Worm (Caenorhabditis elegans): ENCODE data around the gene nhr-288.

The nhr-288 gene

ce11 chrV:18382590-18382989 lies at the start of gene nhr-288:
nhr-288 (minus strand) TSS chrV:18382690.
- no peak for TF ChIP-seq unc-39 (tag; optimal IDR thresholded peaks at IDR 0.05)
- no peak for TF ChIP-seq nhr-129 (tag; optimal IDR thresholded peaks at IDR 0.05)
- TF ChIP-seq skn-1 (tag; optimal IDR thresholded peaks at IDR 0.05), result no peak
- TF ChIP-seq mab-5 (tag; optimal IDR thresholded peaks at IDR 0.05), result no peak
- TF ChIP-seq nhr-12 (tag; optimal IDR thresholded peaks at IDR 0.05), result no peak
- TF ChIP-seq nhr-21 (tag; optimal IDR thresholded peaks at IDR 0.05), result no peak
- no peak for TF ChIP-seq sem-4 (tag; optimal IDR thresholded peaks at IDR 0.05)
- no peak for TF ChIP-seq nhr-77 (tag; optimal IDR thresholded peaks at IDR 0.05)
- TF ChIP-seq lin-11 (tag; optimal IDR thresholded peaks at IDR 0.05), result no peak
- TF ChIP-seq peb-1 (tag; optimal IDR thresholded peaks at IDR 0.05), result no peak
- no peak for TF ChIP-seq gmeb-1 (tag; optimal IDR thresholded peaks at IDR 0.05)
- TF ChIP-seq sma-3 (GFP tag; optimal IDR thresholded peaks at IDR 0.05), result no peak
- no peak for TF ChIP-seq nhr-25 (tag; optimal IDR thresholded peaks at IDR 0.05)
- no peak for TF ChIP-seq zag-1 (tag; optimal IDR thresholded peaks at IDR 0.05)
- TF ChIP-seq unc-55 (GFP tag; optimal IDR thresholded peaks at IDR 0.05), result no peak

ce11 chrV:18431450-18431849 lies 49.0 kb upstream of the nhr-288 start, which contains the start of gene srw-82:
srw-82 (plus strand) TSS chrV:18431750.
- TF ChIP-seq nhr-77 (tag; optimal IDR thresholded peaks at IDR 0.05) (no peak), nhr-11 (tag; optimal IDR thresholded peaks at IDR 0.05) (no peak), fos-1 (tag; optimal IDR thresholded peaks at IDR 0.05) (no peak), skn-1 (tag; optimal IDR thresholded peaks at IDR 0.05) (no peak), alr-1 (tag; optimal IDR thresholded peaks at IDR 0.05) (no peak), elt-1 (tag; optimal IDR thresholded peaks at IDR 0.05) (no peak), snpc-4 (tag; optimal IDR thresholded peaks at IDR 0.05) (no peak), ztf-11 (tag; optimal IDR thresholded peaks at IDR 0.05) (no peak), nhr-25 (tag; optimal IDR thresholded peaks at IDR 0.05) (no peak), sma-3 (GFP tag; optimal IDR thresholded peaks at IDR 0.05) (no peak), egl-27 (tag; optimal IDR thresholded peaks at IDR 0.05) (no peak), blmp-1 (tag; optimal IDR thresholded peaks at IDR 0.05; ENCODE audit: insufficient read depth) (no peak), ama-1 (optimal IDR thresholded peaks at IDR 0.05) (no peak), F13H6.1 (tag; optimal IDR thresholded peaks at IDR 0.05) (no peak), aly-2 (tag; optimal IDR thresholded peaks at IDR 0.05) (no peak), nhr-129 (tag; optimal IDR thresholded peaks at IDR 0.05) (no peak)

ce11 chrV:18430826-18431225 lies 48.3 kb upstream of the nhr-288 start:
- no peak for TF ChIP-seq skn-1 (tag; optimal IDR thresholded peaks at IDR 0.05)

- TF ChIP-seq ztf-11 (tag; optimal IDR thresholded peaks at IDR 0.05) (no peak), mab-5 (tag; optimal IDR thresholded peaks at IDR 0.05) (no peak)
Observed at ce11 chrV:18426280-18426679, 43.8 kb upstream of the nhr-288 start, which contains the start of gene srw-83. srw-83 (plus strand) TSS chrV:18426580.

ce11 chrV:18425544-18425943 lies 43.1 kb upstream of the nhr-288 start, which contains the start of gene ZK262.19:
ZK262.19 (minus strand) TSS chrV:18425644.
- no peak for TF ChIP-seq dmd-4 (tag; optimal IDR thresholded peaks at IDR 0.05)
- TF ChIP-seq crh-2 (tag; optimal IDR thresholded peaks at IDR 0.05), result no peak
- no peak for TF ChIP-seq unc-39 (tag; optimal IDR thresholded peaks at IDR 0.05)
- no peak for TF ChIP-seq skn-1 (tag; optimal IDR thresholded peaks at IDR 0.05)
- TF ChIP-seq unc-62 (GFP tag; optimal IDR thresholded peaks at IDR 0.05), result no peak
- TF ChIP-seq nhr-25 (tag; optimal IDR thresholded peaks at IDR 0.05), result no peak
- TF ChIP-seq lin-13 (GFP tag; optimal IDR thresholded peaks at IDR 0.05), result no peak
- no peak for TF ChIP-seq ZK546.5 (tag; optimal IDR thresholded peaks at IDR 0.05)
- TF ChIP-seq peb-1 (tag; optimal IDR thresholded peaks at IDR 0.05), result no peak
- no peak for TF ChIP-seq zag-1 (tag; optimal IDR thresholded peaks at IDR 0.05)
- TF ChIP-seq lsy-2 (tag; optimal IDR thresholded peaks at IDR 0.05), result no peak
- no peak for TF ChIP-seq R02D3.7 (tag; optimal IDR thresholded peaks at IDR 0.05)
- TF ChIP-seq F13H6.1 (tag; optimal IDR thresholded peaks at IDR 0.05), result no peak
- no peak for TF ChIP-seq ama-1 (optimal IDR thresholded peaks at IDR 0.05)
- no peak for TF ChIP-seq egl-27 (tag; optimal IDR thresholded peaks at IDR 0.05)
- TF ChIP-seq sma-3 (GFP tag; optimal IDR thresholded peaks at IDR 0.05), result no peak
- no peak for TF ChIP-seq elt-3 (tag; optimal IDR thresholded peaks at IDR 0.05)
- TF ChIP-seq sem-4 (tag; optimal IDR thresholded peaks at IDR 0.05), result no peak

ce11 chrV:18424471-18424870 lies 42.0 kb upstream of the nhr-288 start, which contains the start of gene ZK262.4:
ZK262.4 (minus strand) TSS chrV:18424571.
- TF ChIP-seq zag-1 (tag; optimal IDR thresholded peaks at IDR 0.05) (no peak), unc-55 (GFP tag; optimal IDR thresholded peaks at IDR 0.05) (no peak), ztf-11 (tag; optimal IDR thresholded peaks at IDR 0.05) (no peak), nhr-237 (tag; optimal IDR thresholded peaks at IDR 0.05) (no peak), lin-39 (tag; optimal IDR thresholded peaks at IDR 0.05) (no peak), ceh-16 (tag; optimal IDR thresholded peaks at IDR 0.05) (no peak), ztf-4 (tag; optimal IDR thresholded peaks at IDR 0.05) (no peak), skn-1 (tag; optimal IDR thresholded peaks at IDR 0.05) (no peak), aly-2 (tag; optimal IDR thresholded peaks at IDR 0.05) (no peak), elt-1 (tag; optimal IDR thresholded peaks at IDR 0.05) (no peak), fos-1 (tag; optimal IDR thresholded peaks at IDR 0.05) (no peak), R02D3.7 (tag; optimal IDR thresholded peaks at IDR 0.05) (no peak), nhr-25 (tag; optimal IDR thresholded peaks at IDR 0.05) (no peak), egl-27 (tag; optimal IDR thresholded peaks at IDR 0.05) (no peak), Y55F3AM.14 (GFP tag; optimal IDR thresholded peaks at IDR 0.05) (no peak), blmp-1 (tag; optimal IDR thresholded peaks at IDR 0.05; ENCODE audit: insufficient read depth) (no peak), alr-1 (tag; optimal IDR thresholded peaks at IDR 0.05) (no peak), unc-62 (GFP tag; optimal IDR thresholded peaks at IDR 0.05) (no peak), snpc-4 (tag; optimal IDR thresholded peaks at IDR 0.05) (no peak)

Data from whole organism, L2 larva.